Worm (Caenorhabditis elegans): ENCODE results near the gene C14A4.6.

The C14A4.6 gene

DNA sequence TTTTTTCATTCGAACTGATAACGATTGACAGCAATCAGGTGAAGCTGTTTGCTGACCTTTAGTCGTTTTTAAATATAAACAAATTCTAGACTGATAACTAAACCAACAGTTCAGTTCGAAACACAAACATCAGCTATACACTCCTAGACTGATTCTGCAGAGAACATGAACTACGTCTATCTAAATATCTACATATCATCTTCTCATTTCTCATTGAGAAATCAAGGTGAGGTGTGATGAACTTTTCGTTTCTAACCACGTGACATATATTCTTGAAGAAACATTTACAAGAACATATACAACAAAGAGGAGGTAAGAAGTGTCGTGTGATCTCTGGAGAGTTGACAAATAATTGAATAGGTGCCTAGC, 37.4 kb downstream of the C14A4.6 start:
- TF ChIP-seq lin-13 (tag; optimal IDR thresholded peaks at IDR 0.05) = no peak
- TF ChIP-seq sptf-1 (tag; optimal IDR thresholded peaks at IDR 0.05) = no peak
- no peak for TF ChIP-seq lin-32 (GFP tag; optimal IDR thresholded peaks at IDR 0.05)
- no peak for TF ChIP-seq ceh-83 (GFP tag; optimal IDR thresholded peaks at IDR 0.05)
- no peak for TF ChIP-seq ces-1 (GFP tag; optimal IDR thresholded peaks at IDR 0.05)
- no peak for TF ChIP-seq snpc-4 (tag; optimal IDR thresholded peaks at IDR 0.05)
- TF ChIP-seq nhr-237 (tag; optimal IDR thresholded peaks at IDR 0.05) = no peak
- no peak for TF ChIP-seq ceh-43 (GFP tag; optimal IDR thresholded peaks at IDR 0.05)
- no peak for TF ChIP-seq mls-2 (tag; optimal IDR thresholded peaks at IDR 0.05)
- TF ChIP-seq nhr-28 (tag; optimal IDR thresholded peaks at IDR 0.05) = no peak
- TF ChIP-seq mab-5 (tag; optimal IDR thresholded peaks at IDR 0.05) = no peak
- TF ChIP-seq ham-2 (GFP tag; optimal IDR thresholded peaks at IDR 0.05) = no peak
- TF ChIP-seq lsy-2 (tag; optimal IDR thresholded peaks at IDR 0.05) = no peak
- no peak for TF ChIP-seq pha-4 (tag; optimal IDR thresholded peaks at IDR 0.05)
- no peak for TF ChIP-seq zip-8 (tag; optimal IDR thresholded peaks at IDR 0.05)
- no peak for TF ChIP-seq cnd-1 (tag; optimal IDR thresholded peaks at IDR 0.05)

DNA sequence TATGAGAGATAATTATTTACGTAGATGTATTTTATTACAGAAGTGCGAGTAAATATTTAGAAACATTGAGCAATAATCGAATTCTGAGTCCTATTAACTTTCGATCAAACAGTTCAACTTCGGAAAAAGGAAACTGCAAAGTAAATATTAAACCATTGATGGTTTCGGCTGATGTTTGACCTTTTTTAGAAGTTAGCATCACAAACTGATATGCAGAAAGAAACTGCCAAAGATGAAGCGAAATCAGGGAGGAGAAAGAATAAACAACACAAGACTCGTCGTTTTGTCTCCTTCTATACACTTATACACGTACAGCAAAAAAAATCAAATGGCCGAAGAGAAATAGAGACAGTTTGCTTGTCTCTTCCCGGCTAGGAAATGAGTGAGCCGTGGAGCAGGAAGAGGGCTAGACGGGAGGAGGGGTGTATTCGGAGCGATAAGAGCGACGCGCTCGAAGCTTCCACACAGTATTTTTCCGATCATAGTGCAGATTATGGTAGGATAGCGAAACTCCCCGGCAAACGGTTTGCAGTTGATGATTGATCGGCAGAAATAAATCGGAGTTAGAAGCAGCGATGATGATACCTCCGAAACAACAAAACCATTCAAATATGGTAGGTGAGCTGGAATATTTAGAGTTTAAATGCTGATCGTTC, 37.9 kb downstream of the C14A4.6 start:
- TF ChIP-seq ceh-83 (GFP tag; optimal IDR thresholded peaks at IDR 0.05) = no peak
- no peak for TF ChIP-seq sem-2 (GFP tag; optimal IDR thresholded peaks at IDR 0.05)
- no peak for TF ChIP-seq lin-32 (GFP tag; optimal IDR thresholded peaks at IDR 0.05)
- no peak for TF ChIP-seq mab-5 (tag; optimal IDR thresholded peaks at IDR 0.05)
- TF ChIP-seq zip-8 (tag; optimal IDR thresholded peaks at IDR 0.05) = no peak
- no peak for TF ChIP-seq mep-1 (tag; optimal IDR thresholded peaks at IDR 0.05)
- no peak for TF ChIP-seq bed-3 (GFP tag; optimal IDR thresholded peaks at IDR 0.05)
- TF ChIP-seq nhr-76 (tag; optimal IDR thresholded peaks at IDR 0.05) = no peak
- TF ChIP-seq elt-3 (tag; optimal IDR thresholded peaks at IDR 0.05) = no peak
- TF ChIP-seq lsy-2 (tag; optimal IDR thresholded peaks at IDR 0.05) = no peak
- no peak for TF ChIP-seq tbx-8 (GFP tag; optimal IDR thresholded peaks at IDR 0.05)
- TF ChIP-seq nhr-28 (tag; optimal IDR thresholded peaks at IDR 0.05) = no peak
- TF ChIP-seq unc-62 (GFP tag; optimal IDR thresholded peaks at IDR 0.05) = no peak
- TF ChIP-seq unc-39 (tag; optimal IDR thresholded peaks at IDR 0.05) = no peak
- no peak for TF ChIP-seq hlh-1 (tag; optimal IDR thresholded peaks at IDR 0.05)
- TF ChIP-seq mls-2 (tag; optimal IDR thresholded peaks at IDR 0.05) = no peak
- TF ChIP-seq lin-13 (tag; optimal IDR thresholded peaks at IDR 0.05) = no peak
- TF ChIP-seq flh-1 (GFP tag; optimal IDR thresholded peaks at IDR 0.05) = no peak
- no peak for TF ChIP-seq nhr-12 (tag; optimal IDR thresholded peaks at IDR 0.05)

DNA sequence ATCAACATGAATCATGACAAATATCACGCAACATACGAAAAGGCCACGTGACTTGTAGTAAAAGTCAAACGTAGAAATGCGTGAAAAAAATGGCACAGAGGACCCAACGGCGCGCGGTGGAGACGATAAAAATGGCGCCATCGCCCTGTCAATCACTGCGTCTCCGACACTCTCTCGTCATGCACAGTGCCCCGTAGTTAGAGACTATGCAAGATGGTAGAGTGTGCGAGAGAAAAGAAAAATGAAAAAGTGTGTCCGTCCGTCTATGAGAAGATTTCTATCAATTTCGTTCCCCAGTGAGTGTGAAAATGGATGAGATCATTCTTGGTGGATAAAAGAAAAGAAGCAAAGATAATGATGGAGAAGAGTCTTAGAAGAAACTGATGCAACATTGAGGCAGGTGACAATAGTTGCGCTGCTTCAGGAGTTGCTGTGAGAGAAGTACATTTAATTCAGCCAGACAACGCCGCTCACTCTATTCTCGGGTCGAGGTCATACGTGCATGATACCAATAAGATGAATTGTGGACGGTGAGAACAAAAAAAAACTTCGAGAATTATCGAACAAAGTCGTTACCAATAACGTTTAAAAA, 39.0 kb downstream of the C14A4.6 start:
- no peak for TF ChIP-seq ztf-11 (tag; optimal IDR thresholded peaks at IDR 0.05)
- TF ChIP-seq unc-120 (tag; optimal IDR thresholded peaks at IDR 0.05; ENCODE audit: poor library complexity, severe bottlenecking) = peak; percentile 70
- TF ChIP-seq unc-62 (GFP tag; optimal IDR thresholded peaks at IDR 0.05) = peak; percentile 80
- no peak for TF ChIP-seq ces-1 (GFP tag; optimal IDR thresholded peaks at IDR 0.05)
- TF ChIP-seq hlh-1 (tag; optimal IDR thresholded peaks at IDR 0.05) = peak; percentile 37
- TF ChIP-seq sptf-1 (tag; optimal IDR thresholded peaks at IDR 0.05) = peak; percentile 20

DNA sequence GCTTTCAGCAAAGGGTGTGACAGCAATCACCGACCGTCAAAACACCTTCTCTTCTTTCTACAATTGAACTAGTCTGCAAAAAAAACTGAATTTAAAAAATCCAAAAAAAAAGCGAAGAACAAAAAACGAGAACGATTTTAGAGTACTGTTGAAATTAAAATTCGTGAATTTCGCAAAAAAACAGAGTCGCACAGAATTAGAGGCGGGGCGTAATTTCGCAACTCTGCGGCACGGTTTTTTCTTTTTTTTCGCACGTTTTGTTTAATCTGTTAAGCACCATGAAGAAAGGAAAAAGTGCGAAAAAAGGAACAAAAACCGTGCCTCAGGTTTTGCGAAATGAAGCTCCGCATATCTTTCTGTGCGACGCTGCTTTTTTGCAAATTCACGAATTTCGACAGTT, 39.6 kb downstream of the C14A4.6 start, which contains the start of gene mnk-1:
Gene mnk-1, minus strand, starts transcription at position 73 of the 400 bp plus-strand sequence.
- TF ChIP-seq nhr-2 (tag; optimal IDR thresholded peaks at IDR 0.05) (no peak), unc-39 (tag; optimal IDR thresholded peaks at IDR 0.05) (no peak), cnd-1 (tag; optimal IDR thresholded peaks at IDR 0.05) (no peak), mab-5 (tag; optimal IDR thresholded peaks at IDR 0.05) (no peak), nhr-76 (tag; optimal IDR thresholded peaks at IDR 0.05) (no peak), snpc-4 (tag; optimal IDR thresholded peaks at IDR 0.05) (no peak)

DNA sequence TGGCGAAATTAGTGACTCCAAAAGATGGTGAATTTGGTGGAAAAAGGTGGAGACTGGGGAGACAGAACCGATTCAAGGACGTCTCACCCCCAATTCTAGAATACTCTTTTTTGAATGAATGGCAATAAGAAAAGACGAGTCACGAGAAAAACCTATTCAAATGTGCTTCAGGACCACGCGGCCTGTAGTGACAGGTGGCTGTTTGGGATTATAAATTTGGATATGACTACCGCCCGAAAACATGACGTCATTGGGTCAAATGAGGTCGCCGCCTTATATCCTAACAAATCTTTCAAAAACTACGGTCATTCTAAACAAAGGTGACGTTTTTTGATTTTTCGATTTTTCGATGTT, 40.6 kb downstream of the C14A4.6 start:
- TF ChIP-seq cnd-1 (tag; optimal IDR thresholded peaks at IDR 0.05) = peak; percentile 40
- TF ChIP-seq ces-1 (GFP tag; optimal IDR thresholded peaks at IDR 0.05) = no peak
- TF ChIP-seq nhr-12 (tag; optimal IDR thresholded peaks at IDR 0.05) = no peak
- no peak for TF ChIP-seq nhr-237 (tag; optimal IDR thresholded peaks at IDR 0.05)
- TF ChIP-seq mab-5 (tag; optimal IDR thresholded peaks at IDR 0.05) = no peak
- TF ChIP-seq elt-3 (tag; optimal IDR thresholded peaks at IDR 0.05) = no peak
- no peak for TF ChIP-seq unc-120 (tag; optimal IDR thresholded peaks at IDR 0.05; ENCODE audit: poor library complexity, severe bottlenecking)
- TF ChIP-seq ceh-39 (tag; optimal IDR thresholded peaks at IDR 0.05) = no peak
- peak; percentile 71 for TF ChIP-seq nhr-2 (tag; optimal IDR thresholded peaks at IDR 0.05)
- TF ChIP-seq snpc-4 (tag; optimal IDR thresholded peaks at IDR 0.05) = no peak
- TF ChIP-seq nhr-76 (tag; optimal IDR thresholded peaks at IDR 0.05) = no peak
- TF ChIP-seq unc-39 (tag; optimal IDR thresholded peaks at IDR 0.05) = no peak
- no peak for TF ChIP-seq elt-1 (tag; optimal IDR thresholded peaks at IDR 0.05; ENCODE audit: borderline replicate concordance, insufficient read depth)
- TF ChIP-seq pha-4 (tag; optimal IDR thresholded peaks at IDR 0.05) = no peak
- TF ChIP-seq ham-2 (GFP tag; optimal IDR thresholded peaks at IDR 0.05) = no peak
- no peak for TF ChIP-seq tbx-8 (GFP tag; optimal IDR thresholded peaks at IDR 0.05)
- no peak for TF ChIP-seq flh-1 (GFP tag; optimal IDR thresholded peaks at IDR 0.05)
- TF ChIP-seq ceh-43 (GFP tag; optimal IDR thresholded peaks at IDR 0.05) = no peak
- TF ChIP-seq lin-13 (tag; optimal IDR thresholded peaks at IDR 0.05) = no peak
- TF ChIP-seq hlh-1 (tag; optimal IDR thresholded peaks at IDR 0.05) = no peak
- TF ChIP-seq ceh-83 (GFP tag; optimal IDR thresholded peaks at IDR 0.05) = no peak
- no peak for TF ChIP-seq mep-1 (tag; optimal IDR thresholded peaks at IDR 0.05)
- no peak for TF ChIP-seq drap-1 (GFP tag; optimal IDR thresholded peaks at IDR 0.05)
- peak; percentile 5 for TF ChIP-seq unc-62 (GFP tag; optimal IDR thresholded peaks at IDR 0.05)
- no peak for TF ChIP-seq sem-2 (GFP tag; optimal IDR thresholded peaks at IDR 0.05)
- no peak for TF ChIP-seq lsy-2 (tag; optimal IDR thresholded peaks at IDR 0.05)
- TF ChIP-seq M03D4.4 (tag; optimal IDR thresholded peaks at IDR 0.05) = no peak
- no peak for TF ChIP-seq ztf-11 (tag; optimal IDR thresholded peaks at IDR 0.05)
- no peak for TF ChIP-seq nhr-28 (tag; optimal IDR thresholded peaks at IDR 0.05)
- no peak for TF ChIP-seq sptf-1 (tag; optimal IDR thresholded peaks at IDR 0.05)
- TF ChIP-seq lin-32 (GFP tag; optimal IDR thresholded peaks at IDR 0.05) = peak; percentile 82
- no peak for TF ChIP-seq blmp-1 (tag; optimal IDR thresholded peaks at IDR 0.05)
- TF ChIP-seq bed-3 (GFP tag; optimal IDR thresholded peaks at IDR 0.05) = no peak
- TF ChIP-seq mls-2 (tag; optimal IDR thresholded peaks at IDR 0.05) = no peak
